Worm (Caenorhabditis elegans) whole organism, L2 larva: ENCODE measurements around the gene popl-5.

Source experiments
- C34F6.9 ChIP-seq: fragments of 150-350 bp; optimal IDR thresholded peaks from 2 replicates; lab custom pipeline; 2014; ENCODE audit warnings: missing biosample characterization, missing genetic modification characterization
- F13H6.1 ChIP-seq: sonication (generic microtip); optimal IDR thresholded peaks from 2 replicates; lab custom pipeline; 2016; ENCODE audit warnings: missing genetic modification characterization, missing compliant biosample characterization
- R02D3.7 ChIP-seq: fragments of 150-350 bp; optimal IDR thresholded peaks from 2 replicates; lab custom pipeline; 2014; ENCODE audit warnings: missing biosample characterization, missing genetic modification characterization
- Y55F3AM.14 ChIP-seq: fragments of 200-800 bp; sonication (Bioruptor generic); optimal IDR thresholded peaks from 2 replicates; lab custom pipeline; 2018; ENCODE audit warnings: mild to moderate bottlenecking, missing genetic modification characterization, missing compliant biosample characterization
- ZK546.5 ChIP-seq: sonication (generic microtip); optimal IDR thresholded peaks from 2 replicates; lab custom pipeline; 2017; ENCODE audit warnings: missing biosample characterization, missing genetic modification characterization
- alr-1 ChIP-seq: fragments of 150-350 bp; optimal IDR thresholded peaks from 2 replicates; lab custom pipeline; 2014; ENCODE audit warnings: missing biosample characterization, missing genetic modification characterization
- ceh-16 ChIP-seq: fragments of 150-350 bp; optimal IDR thresholded peaks from 2 replicates; lab custom pipeline; 2014; ENCODE audit warnings: missing biosample characterization, missing genetic modification characterization
- ceh-82 ChIP-seq: fragments of 150-350 bp; optimal IDR thresholded peaks from 2 replicates; lab custom pipeline; 2014; ENCODE audit warnings: missing biosample characterization, missing genetic modification characterization
- dmd-4 ChIP-seq: sonication (generic microtip); optimal IDR thresholded peaks from 2 replicates; lab custom pipeline; 2017; ENCODE audit warnings: missing biosample characterization, missing genetic modification characterization
- gmeb-1 ChIP-seq: fragments of 150-350 bp; optimal IDR thresholded peaks from 2 replicates; lab custom pipeline; 2014; ENCODE audit warnings: missing biosample characterization, missing genetic modification characterization
- lin-11 ChIP-seq: fragments of 150-350 bp; sonication (generic microtip); optimal IDR thresholded peaks from 2 replicates; lab custom pipeline; 2014; ENCODE audit warnings: missing biosample characterization, missing genetic modification characterization, inconsistent platforms, mixed read lengths
- lin-13 ChIP-seq: fragments of 150-350 bp; optimal IDR thresholded peaks from 2 replicates; lab custom pipeline; 2014; ENCODE audit warnings: missing biosample characterization, missing genetic modification reagents, missing genetic modification characterization
- lsy-2 ChIP-seq, 2 experiments: fragments of 150-350 bp in 1 of 2; sonication (generic microtip) in 1 of 2; optimal IDR thresholded peaks; 2 replicates each; lab custom pipeline; 2014 to 2017; ENCODE audit warnings: missing biosample characterization in 2 of 2, missing genetic modification characterization in 2 of 2
- mab-5 ChIP-seq: fragments of 150-350 bp; optimal IDR thresholded peaks from 2 replicates; lab custom pipeline; 2014; ENCODE audit warnings: missing biosample characterization, missing genetic modification characterization
- mdl-1 ChIP-seq, 2 experiments: fragments of 150-350 bp in 1 of 2; sonication (generic microtip) in 1 of 2; optimal IDR thresholded peaks; 2 replicates each; lab custom pipeline; 2017; ENCODE audit warnings: missing biosample characterization in 2 of 2, missing genetic modification characterization in 2 of 2
- nhr-10 ChIP-seq: sonication (generic microtip); optimal IDR thresholded peaks from 2 replicates; lab custom pipeline; 2017; ENCODE audit warnings: missing biosample characterization, missing genetic modification characterization
- nhr-129 ChIP-seq: fragments of 150-350 bp; optimal IDR thresholded peaks from 2 replicates; lab custom pipeline; 2014; ENCODE audit warnings: missing biosample characterization, missing genetic modification characterization
- nhr-21 ChIP-seq: fragments of 150-350 bp; optimal IDR thresholded peaks from 2 replicates; lab custom pipeline; 2014; ENCODE audit warnings: missing biosample characterization, missing genetic modification characterization
- nhr-23 ChIP-seq: fragments of 150-350 bp; optimal IDR thresholded peaks from 2 replicates; lab custom pipeline; 2014; ENCODE audit warnings: missing biosample characterization, missing genetic modification reagents, missing genetic modification characterization
- nhr-25 ChIP-seq: fragments of 150-350 bp; sonication (generic microtip); optimal IDR thresholded peaks from 3 replicates; lab custom pipeline; 2014; ENCODE audit warnings: missing biosample characterization, missing genetic modification characterization
- nhr-6 ChIP-seq: fragments of 150-350 bp; optimal IDR thresholded peaks from 2 replicates; lab custom pipeline; 2014; ENCODE audit warnings: missing biosample characterization, missing genetic modification characterization
- nhr-77 ChIP-seq: fragments of 150-350 bp; optimal IDR thresholded peaks from 2 replicates; lab custom pipeline; 2014; ENCODE audit warnings: missing biosample characterization, missing genetic modification characterization
- peb-1 ChIP-seq: fragments of 150-350 bp; optimal IDR thresholded peaks from 2 replicates; lab custom pipeline; 2014; ENCODE audit warnings: missing biosample characterization, missing genetic modification characterization
- sem-4 ChIP-seq: fragments of 150-350 bp; optimal IDR thresholded peaks from 2 replicates; lab custom pipeline; 2014; ENCODE audit warnings: missing biosample characterization, missing genetic modification reagents, missing genetic modification characterization
- skn-1 ChIP-seq: sonication (generic microtip); optimal IDR thresholded peaks from 2 replicates; lab custom pipeline; 2017; ENCODE audit warnings: missing biosample characterization, missing genetic modification characterization
- sma-3 ChIP-seq: sonication (generic microtip); optimal IDR thresholded peaks from 2 replicates; lab custom pipeline; 2016; ENCODE audit warnings: missing genetic modification reagents, missing genetic modification characterization, missing compliant biosample characterization
- unc-55 ChIP-seq: fragments of 150-350 bp; sonication (generic microtip); optimal IDR thresholded peaks from 3 replicates; lab custom pipeline; 2014; ENCODE audit warnings: missing biosample characterization, missing genetic modification reagents, missing genetic modification characterization
- unc-62 ChIP-seq: fragments of 150-350 bp; optimal IDR thresholded peaks from 2 replicates; lab custom pipeline; 2014; ENCODE audit warnings: missing biosample characterization, missing genetic modification reagents, missing genetic modification characterization
- zag-1 ChIP-seq: fragments of 150-350 bp; optimal IDR thresholded peaks from 2 replicates; lab custom pipeline; 2014; ENCODE audit warnings: missing biosample characterization, missing genetic modification characterization
- ztf-1 ChIP-seq: fragments of 200-800 bp; sonication (Bioruptor generic); conservative IDR thresholded peaks from 2 replicates; pipeline ENCODE4 v1.3.6; 2022; ENCODE audit warnings: missing genetic modification characterization, missing compliant biosample characterization
- ztf-11 ChIP-seq: sonication (generic microtip); optimal IDR thresholded peaks from 2 replicates; lab custom pipeline; 2017; ENCODE audit warnings: missing biosample characterization, missing genetic modification characterization
- ztf-4 ChIP-seq: fragments of 150-350 bp; optimal IDR thresholded peaks from 2 replicates; lab custom pipeline; 2014; ENCODE audit warnings: missing biosample characterization, missing genetic modification characterization

Gene popl-5

DNA sequence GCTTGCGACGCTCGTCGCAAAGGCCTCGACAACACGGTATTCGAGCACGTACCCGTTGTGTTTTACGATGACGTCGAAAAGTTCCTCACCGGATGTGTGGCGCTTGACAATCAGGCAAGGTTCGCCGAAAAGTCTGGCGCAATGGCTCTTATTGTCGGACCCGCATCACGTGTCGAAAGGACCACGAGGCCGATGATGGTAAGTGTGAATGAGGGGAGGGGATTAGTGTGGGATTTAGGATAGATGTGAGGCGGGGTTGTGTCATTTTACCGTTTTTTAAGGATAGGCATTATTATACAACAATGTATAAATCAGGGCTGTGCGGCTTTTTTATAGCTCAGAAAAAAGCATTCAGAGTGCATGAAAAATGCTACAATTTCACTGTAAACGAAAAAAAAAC, 27.3 kb downstream of the popl-5 start:
- no peak for TF ChIP-seq dmd-4 (tag; lab: Kevin White, UChicago)
- TF ChIP-seq ztf-11: no peak
- no peak for TF ChIP-seq sma-3
- no peak for TF ChIP-seq nhr-23 (tag; lab: Kevin White, UChicago)
- no peak for TF ChIP-seq nhr-129 (tag; lab: Kevin White, UChicago)
- TF ChIP-seq nhr-77 (tag; lab: Kevin White, UChicago): no peak
- TF ChIP-seq mdl-1 (tag; optimal IDR thresholded peaks at IDR 0.05; lab: Kevin White, UChicago): no peak

DNA sequence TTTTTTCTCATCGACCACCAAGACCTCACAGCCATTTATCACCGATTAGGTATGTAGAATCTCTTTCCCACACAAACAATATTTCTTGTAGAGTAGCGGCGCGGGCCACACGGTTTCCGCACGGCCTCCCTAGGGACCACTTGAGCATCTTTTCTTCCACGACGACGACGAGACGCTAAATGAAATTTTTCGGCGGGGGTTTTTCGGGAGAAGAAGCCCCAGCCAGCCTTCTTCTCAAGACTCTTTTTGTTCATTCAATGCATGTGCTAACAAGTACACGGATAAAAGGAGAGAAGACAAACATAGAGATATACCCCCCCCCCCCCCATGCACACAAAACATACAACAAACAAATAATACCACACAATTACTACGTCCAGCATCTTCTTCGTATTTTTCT, 28.1 kb downstream of the popl-5 start:
- no peak for TF ChIP-seq gmeb-1 (tag; lab: Kevin White, UChicago)
- no peak for TF ChIP-seq lsy-2 (tag; optimal IDR thresholded peaks at IDR 0.05; lab: Kevin White, UChicago)

DNA sequence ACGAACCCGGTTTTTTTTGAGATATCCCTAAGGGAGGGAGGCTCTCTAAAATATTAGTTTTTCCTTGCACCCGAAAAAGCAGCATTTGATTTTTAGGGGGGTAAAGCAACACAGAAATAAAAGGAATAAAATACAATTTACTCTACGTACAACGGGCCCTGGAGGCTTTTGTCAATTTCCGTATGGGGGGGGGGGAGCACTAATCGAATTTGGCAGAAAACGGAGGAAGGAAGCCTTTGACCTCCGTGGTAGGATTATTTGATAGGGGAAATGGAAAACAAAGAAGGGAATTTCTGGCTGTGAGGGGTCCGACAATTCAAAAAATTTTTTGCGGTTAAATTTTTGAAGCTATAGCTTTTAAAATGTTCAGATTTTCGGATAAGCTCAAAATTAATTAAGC, 29.2 kb downstream of the popl-5 start:
- no peak for TF ChIP-seq nhr-6 (tag; lab: Kevin White, UChicago)
- no peak for TF ChIP-seq ceh-16 (tag; lab: Kevin White, UChicago)
- TF ChIP-seq ztf-1 (GFP tag; lab: Robert Waterston, UW): no peak
- TF ChIP-seq ZK546.5: no peak
- TF ChIP-seq mab-5 (tag; lab: Kevin White, UChicago): no peak
- TF ChIP-seq unc-62 (GFP tag; lab: Kevin White, UChicago): no peak
- TF ChIP-seq R02D3.7 (tag; lab: Kevin White, UChicago): no peak
- TF ChIP-seq unc-55 (GFP tag; lab: Kevin White, UChicago): no peak
- no peak for TF ChIP-seq nhr-10 (tag; lab: Kevin White, UChicago)
- TF ChIP-seq gmeb-1 (tag; lab: Kevin White, UChicago): no peak

DNA sequence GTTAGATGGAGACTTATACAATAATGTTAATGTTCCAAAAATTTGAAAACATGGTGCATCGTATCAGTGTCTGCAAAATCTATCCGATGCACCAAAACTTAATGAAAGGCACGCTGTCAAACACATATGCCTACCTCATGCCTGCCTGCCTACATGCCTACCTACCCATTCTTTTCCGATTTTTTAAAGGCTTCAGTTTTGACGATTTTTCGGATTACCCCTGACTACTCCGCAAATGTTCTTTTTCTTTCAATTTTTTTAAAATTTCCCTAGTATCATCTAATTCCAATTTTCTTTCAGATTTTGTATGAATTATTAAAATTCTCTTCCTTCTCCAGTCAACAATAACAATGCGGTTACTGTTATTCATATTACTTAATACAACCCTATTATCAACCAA, 30.6 kb downstream of the popl-5 start, which contains the start of gene plr-1:
TSS of gene plr-1 (plus strand) at position 301 of the 400 bp plus-strand sequence.
- TF ChIP-seq ceh-16 (tag; lab: Kevin White, UChicago): no peak
- no peak for TF ChIP-seq ceh-82 (tag; lab: Kevin White, UChicago)
- TF ChIP-seq gmeb-1 (tag; lab: Kevin White, UChicago): no peak
- TF ChIP-seq Y55F3AM.14 (GFP tag; lab: Kevin White, UChicago): no peak
- TF ChIP-seq peb-1 (tag; lab: Kevin White, UChicago): no peak
- no peak for TF ChIP-seq dmd-4 (tag; lab: Kevin White, UChicago)
- TF ChIP-seq alr-1 (tag; lab: Kevin White, UChicago): no peak
- no peak for TF ChIP-seq ztf-4 (tag; lab: Kevin White, UChicago)
- no peak for TF ChIP-seq nhr-21 (tag; lab: Kevin White, UChicago)
- TF ChIP-seq F13H6.1 (tag; lab: Kevin White, UChicago): no peak
- no peak for TF ChIP-seq lin-11 (tag; lab: Kevin White, UChicago)
- TF ChIP-seq nhr-129 (tag; lab: Kevin White, UChicago): no peak

DNA sequence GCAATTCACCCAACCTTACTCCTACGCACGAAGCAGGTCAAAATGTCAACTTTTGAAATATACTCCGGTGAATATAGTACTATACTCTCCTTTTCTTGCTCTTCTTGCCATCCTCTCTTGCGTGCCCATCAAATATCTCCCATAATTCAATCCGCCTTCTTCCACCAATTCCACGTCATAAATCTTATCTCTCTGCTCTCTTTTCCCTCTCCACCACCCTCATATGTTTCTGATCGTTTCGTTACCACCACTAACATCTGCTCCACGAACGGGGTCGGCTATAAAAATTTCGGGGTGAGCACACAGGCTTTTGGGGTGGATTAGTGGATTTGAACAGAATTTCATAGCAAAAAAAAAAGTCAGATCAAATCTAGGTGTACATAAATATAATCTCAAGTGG, 33.2 kb downstream of the popl-5 start:
- TF ChIP-seq zag-1: no peak
- no peak for TF ChIP-seq lin-11 (tag; lab: Kevin White, UChicago)
- TF ChIP-seq sem-4 (tag; lab: Kevin White, UChicago): peak; percentile 16
- TF ChIP-seq mab-5 (tag; lab: Kevin White, UChicago): peak; percentile 5
- no peak for TF ChIP-seq nhr-77 (tag; lab: Kevin White, UChicago)
- no peak for TF ChIP-seq sma-3
- no peak for TF ChIP-seq nhr-25 (tag; lab: Kevin White, UChicago)

DNA sequence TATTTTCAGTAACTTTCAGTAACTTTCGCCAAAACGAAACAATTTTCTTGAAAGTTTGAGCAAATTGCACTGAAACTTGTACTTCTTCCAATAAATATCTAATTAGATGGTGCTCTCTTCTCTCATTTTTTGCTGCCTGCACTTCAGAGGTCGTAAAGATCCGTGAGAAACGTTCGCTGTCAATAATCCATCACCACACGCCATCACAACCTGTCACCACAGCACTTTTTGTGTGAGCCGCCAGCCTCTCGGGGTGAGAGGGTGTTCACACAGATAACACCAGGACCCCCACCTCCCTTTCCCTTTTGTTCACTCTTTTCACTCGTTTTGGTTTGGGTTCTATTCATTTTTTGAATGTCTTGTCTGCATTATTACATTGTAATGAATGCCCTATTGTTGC, 34.6 kb downstream of the popl-5 start:
- TF ChIP-seq sem-4 (tag; lab: Kevin White, UChicago) (no peak), skn-1 (tag; lab: Kevin White, UChicago) (no peak), ceh-82 (tag; lab: Kevin White, UChicago) (no peak), alr-1 (tag; lab: Kevin White, UChicago) (no peak), ztf-4 (tag; lab: Kevin White, UChicago) (no peak), C34F6.9 (no peak), gmeb-1 (tag; lab: Kevin White, UChicago) (no peak), lin-13 (GFP tag; lab: Kevin White, UChicago) (no peak)
